Worm (Caenorhabditis elegans) whole organism, mixed stage, embryonic: Measurements from ENCODE around the gene ZK945.7.

Experiments
- bed-3 ChIP-seq: fragments of 200-800 bp; sonication (Bioruptor generic); optimal IDR thresholded peaks from 3 replicates; lab custom pipeline; 2018; ENCODE audit warnings: mild to moderate bottlenecking, missing genetic modification characterization, moderate library complexity, missing compliant biosample characterization
- blmp-1 ChIP-seq: fragments of 150-350 bp; optimal IDR thresholded peaks from 2 replicates; lab custom pipeline; 2014; ENCODE audit warnings: missing biosample characterization, missing genetic modification characterization
- ceh-39 ChIP-seq: fragments of 150-350 bp; optimal IDR thresholded peaks from 2 replicates; lab custom pipeline; 2014; ENCODE audit warnings: missing biosample characterization, missing genetic modification characterization
- ceh-43 ChIP-seq: fragments of 200-800 bp; sonication (Bioruptor generic); optimal IDR thresholded peaks from 2 replicates; lab custom pipeline; 2018; ENCODE audit warnings: mild to moderate bottlenecking, missing genetic modification characterization, moderate library complexity, missing compliant biosample characterization
- ceh-83 ChIP-seq: fragments of 200-800 bp; sonication (Bioruptor generic); optimal IDR thresholded peaks from 2 replicates; lab custom pipeline; 2018; ENCODE audit warnings: mild to moderate bottlenecking, missing genetic modification characterization, missing compliant biosample characterization
- ces-1 ChIP-seq: fragments of 150-350 bp; optimal IDR thresholded peaks from 2 replicates; lab custom pipeline; 2014; ENCODE audit warnings: missing biosample characterization, missing genetic modification reagents, missing genetic modification characterization
- cnd-1 ChIP-seq: fragments of 200-800 bp; sonication (Bioruptor generic); optimal IDR thresholded peaks from 2 replicates; lab custom pipeline; 2018; ENCODE audit warnings: mild to moderate bottlenecking, missing genetic modification characterization, missing compliant biosample characterization
- drap-1 ChIP-seq: fragments of 200-800 bp; sonication (Bioruptor generic); optimal IDR thresholded peaks from 3 replicates; lab custom pipeline; 2018; ENCODE audit warnings: mild to moderate bottlenecking, missing genetic modification characterization, missing compliant biosample characterization
- elt-1 ChIP-seq: sonication (generic microtip); optimal IDR thresholded peaks from 2 replicates; lab custom pipeline; 2017; ENCODE audit warnings: missing genetic modification characterization, mild to moderate bottlenecking, missing compliant biosample characterization, antibody characterized with exemption, moderate library complexity, borderline replicate concordance; ENCODE audit not compliant: insufficient read depth
- elt-3 ChIP-seq: fragments of 150-350 bp; optimal IDR thresholded peaks from 2 replicates; lab custom pipeline; 2014; ENCODE audit warnings: missing biosample characterization, missing genetic modification characterization
- flh-1 ChIP-seq: fragments of 200-800 bp; sonication (Bioruptor generic); optimal IDR thresholded peaks from 2 replicates; lab custom pipeline; 2018; ENCODE audit warnings: mild to moderate bottlenecking, missing genetic modification characterization, moderate library complexity, missing compliant biosample characterization
- ham-2 ChIP-seq: fragments of 200-800 bp; sonication (Bioruptor generic); optimal IDR thresholded peaks from 2 replicates; lab custom pipeline; 2018; ENCODE audit warnings: mild to moderate bottlenecking, missing genetic modification characterization, missing compliant biosample characterization
- hlh-1 ChIP-seq: fragments of 150-350 bp; optimal IDR thresholded peaks from 2 replicates; lab custom pipeline; 2014; ENCODE audit warnings: missing biosample characterization, missing genetic modification reagents, missing genetic modification characterization
- lin-13 ChIP-seq: fragments of 150-350 bp; optimal IDR thresholded peaks from 2 replicates; lab custom pipeline; 2014; ENCODE audit warnings: missing biosample characterization, missing genetic modification characterization
- lin-32 ChIP-seq: fragments of 200-800 bp; sonication (Bioruptor generic); optimal IDR thresholded peaks from 2 replicates; lab custom pipeline; 2018; ENCODE audit warnings: mild to moderate bottlenecking, missing genetic modification characterization, missing compliant biosample characterization
- lsy-2 ChIP-seq: fragments of 150-350 bp; optimal IDR thresholded peaks from 2 replicates; lab custom pipeline; 2014; ENCODE audit warnings: missing biosample characterization, missing genetic modification characterization
- mab-5 ChIP-seq: fragments of 150-350 bp; optimal IDR thresholded peaks from 2 replicates; lab custom pipeline; 2014; ENCODE audit warnings: missing biosample characterization, missing genetic modification characterization
- mep-1 ChIP-seq: fragments of 150-350 bp; optimal IDR thresholded peaks from 2 replicates; lab custom pipeline; 2017; ENCODE audit warnings: missing biosample characterization, missing genetic modification reagents, missing genetic modification characterization, inconsistent platforms
- nhr-12 ChIP-seq: fragments of 150-350 bp; optimal IDR thresholded peaks from 2 replicates; lab custom pipeline; 2014; ENCODE audit warnings: missing biosample characterization, missing genetic modification characterization
- nhr-2 ChIP-seq: fragments of 150-350 bp; optimal IDR thresholded peaks from 2 replicates; lab custom pipeline; 2014; ENCODE audit warnings: missing biosample characterization, missing genetic modification characterization
- nhr-237 ChIP-seq: fragments of 150-350 bp; optimal IDR thresholded peaks from 2 replicates; lab custom pipeline; 2014; ENCODE audit warnings: missing biosample characterization, missing genetic modification characterization
- nhr-76 ChIP-seq: sonication (generic microtip); optimal IDR thresholded peaks from 2 replicates; lab custom pipeline; 2017; ENCODE audit warnings: missing biosample characterization, missing genetic modification characterization
- pha-4 ChIP-seq: fragments of 150-350 bp; optimal IDR thresholded peaks from 2 replicates; lab custom pipeline; 2018; ENCODE audit warnings: missing biosample characterization, missing genetic modification reagents, missing genetic modification characterization
- snpc-4 ChIP-seq: fragments of 150-350 bp; optimal IDR thresholded peaks from 2 replicates; lab custom pipeline; 2014; ENCODE audit warnings: missing biosample characterization, missing genetic modification characterization
- tbx-8 ChIP-seq: fragments of 200-800 bp; sonication (Bioruptor generic); optimal IDR thresholded peaks from 2 replicates; lab custom pipeline; 2018; ENCODE audit warnings: mild to moderate bottlenecking, missing genetic modification characterization, moderate library complexity, missing compliant biosample characterization
- unc-120 ChIP-seq: sonication (generic microtip); optimal IDR thresholded peaks from 2 replicates; lab custom pipeline; 2017; ENCODE audit warnings: missing genetic modification characterization, missing compliant biosample characterization; ENCODE audit not compliant: poor library complexity, severe bottlenecking
- unc-39 ChIP-seq: fragments of 150-350 bp; optimal IDR thresholded peaks from 2 replicates; lab custom pipeline; 2014; ENCODE audit warnings: missing biosample characterization, missing genetic modification characterization
- unc-62 ChIP-seq: fragments of 150-350 bp; optimal IDR thresholded peaks from 2 replicates; lab custom pipeline; 2014; ENCODE audit warnings: missing biosample characterization, missing genetic modification reagents, missing genetic modification characterization
- zip-8 ChIP-seq: fragments of 150-350 bp; optimal IDR thresholded peaks from 2 replicates; lab custom pipeline; 2014; ENCODE audit warnings: missing biosample characterization, missing genetic modification characterization
- ztf-11 ChIP-seq: fragments of 150-350 bp; optimal IDR thresholded peaks from 2 replicates; lab custom pipeline; 2014; ENCODE audit warnings: missing biosample characterization, missing genetic modification characterization

Gene ZK945.7

ce11 chrII:10103212-10103611 lies 5.1 kb downstream of the ZK945.7 start:
- TF ChIP-seq elt-3 (tag; lab: Kevin White, UChicago) (no peak), zip-8 (peak; percentile 97), pha-4 (tag; lab: Kevin White, UChicago) (no peak)

- TF ChIP-seq elt-1 (no peak), nhr-12 (tag; lab: Kevin White, UChicago) (no peak), elt-3 (tag; lab: Kevin White, UChicago) (no peak), bed-3 (GFP tag; lab: Kevin White, UChicago) (no peak), ceh-83 (GFP tag; lab: Kevin White, UChicago) (no peak), lin-13 (tag; lab: Kevin White, UChicago) (no peak), tbx-8 (GFP tag; lab: Kevin White, UChicago) (no peak), ceh-39 (tag; lab: Kevin White, UChicago) (no peak), lsy-2 (tag; lab: Kevin White, UChicago) (peak; percentile 37), nhr-76 (tag; lab: Kevin White, UChicago) (no peak), pha-4 (tag; lab: Kevin White, UChicago) (peak; percentile 30), nhr-237 (tag; lab: Kevin White, UChicago) (no peak), unc-39 (tag; lab: Kevin White, UChicago) (no peak), mep-1 (tag; lab: Kevin White, UChicago) (peak; percentile 43), ham-2 (GFP tag; lab: Kevin White, UChicago) (no peak), unc-62 (GFP tag; lab: Kevin White, UChicago) (no peak), lin-32 (no peak), flh-1 (GFP tag; lab: Kevin White, UChicago) (no peak), hlh-1 (tag; lab: Kevin White, UChicago) (peak; percentile 13), ztf-11 (tag; lab: Kevin White, UChicago) (no peak), ceh-43 (GFP tag; lab: Kevin White, UChicago) (no peak), unc-120 (tag; lab: Kevin White, UChicago) (no peak), cnd-1 (no peak), mab-5 (tag; lab: Kevin White, UChicago) (no peak)
- TF ChIP-seq, all 35 proteins: peak for 4
Measured at ce11 chrII:10099804-10100360, 8.4 kb downstream of the ZK945.7 start, which contains the start of the genes pas-7 and puf-12. TSS of gene pas-7 (minus strand) at chrII:10099854. TSS of gene puf-12 (plus strand) at chrII:10100310.

ce11 chrII:10099072-10099471 lies 9.2 kb downstream of the ZK945.7 start:
- no peak for TF ChIP-seq blmp-1 (tag; lab: Kevin White, UChicago)
- no peak for TF ChIP-seq unc-62 (GFP tag; lab: Kevin White, UChicago)
- TF ChIP-seq ces-1 (GFP tag; lab: Kevin White, UChicago), result no peak
- TF ChIP-seq unc-120 (tag; lab: Kevin White, UChicago), result no peak
- TF ChIP-seq flh-1 (GFP tag; lab: Kevin White, UChicago), result no peak
- no peak for TF ChIP-seq snpc-4
- no peak for TF ChIP-seq mab-5 (tag; lab: Kevin White, UChicago)
- no peak for TF ChIP-seq lsy-2 (tag; lab: Kevin White, UChicago)
- TF ChIP-seq elt-1, result no peak
- no peak for TF ChIP-seq tbx-8 (GFP tag; lab: Kevin White, UChicago)
- TF ChIP-seq ceh-43 (GFP tag; lab: Kevin White, UChicago), result no peak

- TF ChIP-seq unc-62 (GFP tag; lab: Kevin White, UChicago) (no peak), elt-1 (no peak), lin-32 (no peak)
- TF ChIP-seq, all 35 proteins: peak for 0
Measured at ce11 chrII:10098428-10098827, 9.8 kb downstream of the ZK945.7 start.

DNA sequence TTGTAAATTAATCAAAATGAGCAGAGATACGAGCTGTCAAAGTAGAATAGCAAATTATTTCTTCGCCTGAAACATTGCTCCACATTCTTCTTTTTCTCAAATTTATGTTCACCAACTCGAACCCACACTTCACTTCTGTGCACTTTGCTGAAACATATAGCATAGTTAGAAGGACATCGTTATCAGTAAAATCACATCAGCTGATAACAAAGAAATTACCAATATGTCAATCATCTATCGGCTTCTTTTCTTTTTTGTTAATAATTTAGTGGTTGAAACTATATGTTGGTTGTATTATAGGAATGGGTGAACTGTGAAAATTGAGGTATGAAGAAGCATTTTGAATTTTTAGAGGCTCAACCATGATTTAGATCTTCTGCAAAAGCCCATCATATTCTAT lies 13.1 kb downstream of the ZK945.7 start:
- no peak for TF ChIP-seq ceh-39 (tag; lab: Kevin White, UChicago)
- no peak for TF ChIP-seq drap-1 (GFP tag; lab: Kevin White, UChicago)
- TF ChIP-seq nhr-2 (tag; lab: Kevin White, UChicago), result no peak
- no peak for TF ChIP-seq pha-4 (tag; lab: Kevin White, UChicago)
- TF ChIP-seq cnd-1, result no peak
- no peak for TF ChIP-seq elt-3 (tag; lab: Kevin White, UChicago)
- no peak for TF ChIP-seq nhr-76 (tag; lab: Kevin White, UChicago)
- TF ChIP-seq elt-1, result no peak
